Worm (Caenorhabditis elegans) whole organism, late embryonic: ENCODE measurements around the gene Y11D7A.19.

Experiments
- ama-1 ChIP-seq: fragments of 150-350 bp; optimal IDR thresholded peaks from 2 replicates; lab custom pipeline; 2014
- ceh-19 ChIP-seq: fragments of 200-800 bp; sonication (Bioruptor generic); optimal IDR thresholded peaks from 2 replicates; lab custom pipeline; 2018; ENCODE audit warnings: mild to moderate bottlenecking, missing genetic modification characterization, missing compliant biosample characterization
- ceh-22 ChIP-seq: sonication (generic microtip); optimal IDR thresholded peaks from 2 replicates; lab custom pipeline; 2017; ENCODE audit warnings: missing biosample characterization, missing genetic modification characterization
- ceh-9 ChIP-seq: sonication (generic microtip); optimal IDR thresholded peaks from 2 replicates; lab custom pipeline; 2016; ENCODE audit warnings: mild to moderate bottlenecking, missing genetic modification characterization, inconsistent platforms, missing compliant biosample characterization
- dmd-4 ChIP-seq: sonication (generic microtip); optimal IDR thresholded peaks from 2 replicates; lab custom pipeline; 2016; ENCODE audit warnings: borderline replicate concordance, missing genetic modification characterization, missing compliant biosample characterization
- dve-1 ChIP-seq: sonication (generic microtip); optimal IDR thresholded peaks from 2 replicates; lab custom pipeline; 2017; ENCODE audit warnings: antibody characterized with exemption, mild to moderate bottlenecking, missing genetic modification characterization, missing compliant biosample characterization
- fkh-6 ChIP-seq: sonication (generic microtip); optimal IDR thresholded peaks from 2 replicates; lab custom pipeline; 2016; ENCODE audit warnings: missing genetic modification characterization, missing compliant biosample characterization
- nhr-232 ChIP-seq: sonication (generic microtip); optimal IDR thresholded peaks from 2 replicates; lab custom pipeline; 2016; ENCODE audit warnings: missing genetic modification characterization, missing compliant biosample characterization
- rnt-1 ChIP-seq: sonication (generic microtip); optimal IDR thresholded peaks from 2 replicates; lab custom pipeline; 2016; ENCODE audit warnings: missing genetic modification characterization, missing compliant biosample characterization
- tbx-2 ChIP-seq: sonication (generic microtip); optimal IDR thresholded peaks from 2 replicates; lab custom pipeline; 2016; ENCODE audit warnings: missing genetic modification characterization, missing compliant biosample characterization
- unc-55 ChIP-seq: sonication (generic microtip); optimal IDR thresholded peaks from 2 replicates; lab custom pipeline; 2017; ENCODE audit warnings: missing biosample characterization, missing genetic modification reagents, missing genetic modification characterization
- unc-86 ChIP-seq: sonication (generic microtip); optimal IDR thresholded peaks from 2 replicates; lab custom pipeline; 2016; ENCODE audit warnings: missing genetic modification characterization, missing compliant biosample characterization

DNA sequence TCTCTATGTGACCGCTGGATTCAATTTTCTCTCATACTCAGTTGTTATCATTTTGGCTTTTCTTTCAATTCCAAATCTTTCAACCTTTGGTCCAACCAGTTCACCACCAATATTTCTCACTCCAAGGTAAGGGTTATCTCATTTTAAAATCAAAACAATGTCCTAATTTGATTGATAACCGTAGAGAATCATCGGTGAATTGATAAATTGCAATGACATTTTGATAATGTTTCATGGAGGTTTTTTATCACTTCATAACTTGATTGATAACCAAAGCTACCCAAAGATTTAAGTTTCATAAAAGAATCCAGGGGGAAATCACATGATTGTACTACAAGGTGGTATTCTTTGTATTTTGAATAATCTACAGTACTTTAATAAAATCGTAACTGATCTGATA lies 27.2 kb downstream of the Y11D7A.19 start:
- TF ChIP-seq ama-1 (lab: Kevin White, UChicago), result no peak
- no peak for TF ChIP-seq unc-55 (GFP tag; lab: Kevin White, UChicago)
- TF ChIP-seq ceh-9 (tag; lab: Kevin White, UChicago), result no peak
- TF ChIP-seq rnt-1, result no peak
- TF ChIP-seq tbx-2, result no peak
- TF ChIP-seq dve-1 (tag; lab: Kevin White, UChicago), result no peak
- no peak for TF ChIP-seq ceh-19
- TF ChIP-seq unc-86 (tag; lab: Kevin White, UChicago), result no peak
- no peak for TF ChIP-seq fkh-6
- TF ChIP-seq dmd-4 (tag; lab: Kevin White, UChicago), result no peak
- TF ChIP-seq ceh-22 (tag; lab: Kevin White, UChicago), result no peak
- TF ChIP-seq nhr-232 (tag; lab: Kevin White, UChicago), result no peak
